Fruit fly (Drosophila melanogaster) whole organism, embryonic: ENCODE data around the gene CG15296.

Source experiments
- Aef1 ChIP-seq: fragments of 200-800 bp; sonication (Bioruptor generic); IDR thresholded peaks from 3 replicates; pipeline ENCODE4 v1.3.6; 2022; ENCODE audit warnings: missing biosample characterization, missing genetic modification characterization
- Antp ChIP-seq: fragments of 200-800 bp; sonication (Bioruptor generic); optimal IDR thresholded peaks from 3 replicates; lab custom pipeline; 2016; ENCODE audit warnings: missing biosample characterization, missing genetic modification characterization
- B-H1 ChIP-seq: fragments of 200-800 bp; sonication (Bioruptor generic); IDR thresholded peaks from 3 replicates; pipeline ENCODE4 v1.3.6; 2022; ENCODE audit warnings: missing biosample characterization, missing genetic modification characterization
- BEAF-32 ChIP-seq: fragments of 200-800 bp; sonication (Bioruptor generic); optimal IDR thresholded peaks from 3 replicates; lab custom pipeline; 2017; ENCODE audit warnings: missing biosample characterization, missing genetic modification characterization, mild to moderate bottlenecking, moderate library complexity, missing genetic modification reagents
- Blimp-1 ChIP-seq: fragments of 200-800 bp; sonication (Bioruptor generic); optimal IDR thresholded peaks from 3 replicates; lab custom pipeline; 2018; ENCODE audit warnings: missing biosample characterization, missing genetic modification characterization, mild to moderate bottlenecking, moderate library complexity, missing genetic modification reagents
- CG11504 ChIP-seq: fragments of 200-800 bp; sonication (Bioruptor generic); optimal IDR thresholded peaks from 3 replicates; lab custom pipeline; 2019; ENCODE audit warnings: missing biosample characterization, mild to moderate bottlenecking, missing genetic modification characterization, moderate library complexity
- CG12391 ChIP-seq: fragments of 200-800 bp; sonication (Bioruptor generic); optimal IDR thresholded peaks from 3 replicates; lab custom pipeline; 2018; ENCODE audit warnings: missing biosample characterization, mild to moderate bottlenecking, missing genetic modification characterization, moderate library complexity
- CG12769 ChIP-seq: fragments of 200-800 bp; sonication (Bioruptor generic); optimal IDR thresholded peaks from 2 replicates; lab custom pipeline; 2019; ENCODE audit warnings: missing biosample characterization, mild to moderate bottlenecking, missing genetic modification characterization, moderate library complexity
- CG13424 ChIP-seq: fragments of 200-800 bp; sonication (Bioruptor generic); optimal IDR thresholded peaks from 2 replicates; lab custom pipeline; 2019; ENCODE audit warnings: missing biosample characterization, mild to moderate bottlenecking, missing genetic modification characterization, moderate library complexity
- CG14014 ChIP-seq: fragments of 200-800 bp; sonication (Bioruptor generic); IDR thresholded peaks from 2 replicates; pipeline ENCODE4 v1.3.6; 2022; ENCODE audit warnings: missing biosample characterization, missing genetic modification characterization
- CG14441 ChIP-seq: fragments of 200-800 bp; sonication (Bioruptor generic); IDR thresholded peaks from 2 replicates; pipeline ENCODE4 v1.3.6; 2022; ENCODE audit warnings: missing biosample characterization, missing genetic modification characterization
- CG14667 ChIP-seq: fragments of 200-800 bp; sonication (Bioruptor generic); IDR thresholded peaks from 2 replicates; pipeline ENCODE4 v1.3.6; 2022; ENCODE audit warnings: missing biosample characterization, missing genetic modification characterization
- CG15601 ChIP-seq: fragments of 200-800 bp; sonication (Bioruptor generic); optimal IDR thresholded peaks from 3 replicates; lab custom pipeline; 2019; ENCODE audit warnings: missing biosample characterization, mild to moderate bottlenecking, missing genetic modification characterization, moderate library complexity
- CG17186 ChIP-seq: fragments of 200-800 bp; sonication (Bioruptor generic); optimal IDR thresholded peaks from 3 replicates; lab custom pipeline; 2017; ENCODE audit warnings: missing biosample characterization, missing genetic modification reagents, missing genetic modification characterization
- CG2116 ChIP-seq: fragments of 200-800 bp; sonication (Bioruptor generic); optimal IDR thresholded peaks from 3 replicates; lab custom pipeline; 2018; ENCODE audit warnings: missing biosample characterization, mild to moderate bottlenecking, missing genetic modification characterization
- CG32767 ChIP-seq: fragments of 200-800 bp; sonication (Bioruptor generic); IDR thresholded peaks from 2 replicates; pipeline ENCODE4 v1.3.6; 2022; ENCODE audit warnings: missing biosample characterization, missing genetic modification characterization
- CG33557 ChIP-seq: fragments of 200-800 bp; sonication (Bioruptor generic); optimal IDR thresholded peaks from 2 replicates; lab custom pipeline; 2019; ENCODE audit warnings: missing biosample characterization, mild to moderate bottlenecking, missing genetic modification characterization, moderate library complexity
- CG34422 ChIP-seq: fragments of 200-800 bp; sonication (Bioruptor generic); IDR thresholded peaks from 3 replicates; pipeline ENCODE4 v1.3.6; 2022; ENCODE audit warnings: missing biosample characterization, missing genetic modification characterization
- CG42726 ChIP-seq: fragments of 200-800 bp; sonication (Bioruptor generic); IDR thresholded peaks from 2 replicates; pipeline ENCODE4 v1.3.6; 2022; ENCODE audit warnings: missing biosample characterization, missing genetic modification characterization; ENCODE audit not compliant: partially characterized antibody
- CG5245 ChIP-seq: fragments of 200-800 bp; sonication (Bioruptor generic); optimal IDR thresholded peaks from 3 replicates; lab custom pipeline; 2016; ENCODE audit warnings: missing biosample characterization, missing genetic modification characterization
- CG6254 ChIP-seq: fragments of 200-800 bp; sonication (Bioruptor generic); optimal IDR thresholded peaks from 3 replicates; lab custom pipeline; 2017; ENCODE audit warnings: mild to moderate bottlenecking, missing biosample characterization, missing genetic modification reagents, missing genetic modification characterization
- CG9437 ChIP-seq: fragments of 200-800 bp; sonication (Bioruptor generic); optimal IDR thresholded peaks from 2 replicates; lab custom pipeline; 2018; ENCODE audit warnings: missing biosample characterization, mild to moderate bottlenecking, missing genetic modification characterization
- CHES-1-like ChIP-seq: fragments of 200-800 bp; sonication (Bioruptor generic); optimal IDR thresholded peaks from 2 replicates; lab custom pipeline; 2016; ENCODE audit warnings: missing biosample characterization, missing genetic modification characterization
- CrebB ChIP-seq: fragments of 200-800 bp; sonication (Bioruptor generic); optimal IDR thresholded peaks from 3 replicates; lab custom pipeline; 2018; ENCODE audit warnings: missing biosample characterization, mild to moderate bottlenecking, missing genetic modification characterization
- D ChIP-seq, 2 experiments: fragments of 200-800 bp in 1 of 2; fragments of >200 bp in 1 of 2; sonication (Bioruptor generic) in 1 of 2; optimal IDR thresholded peaks; 2 replicates in 1 of 2; 3 replicates in 1 of 2; lab custom pipeline; 2017; ENCODE audit warnings: mild to moderate bottlenecking in 1 of 2, missing biosample characterization in 1 of 2, missing genetic modification characterization in 1 of 2, missing genetic modification reagents in 1 of 2
- Opbp ChIP-seq: fragments of 200-800 bp; sonication (Bioruptor generic); IDR thresholded peaks from 3 replicates; pipeline ENCODE4 v1.3.6; 2022; ENCODE audit warnings: missing biosample characterization, missing genetic modification characterization; ENCODE audit not compliant: partially characterized antibody
- Xrp1 ChIP-seq: fragments of 200-800 bp; sonication (Bioruptor generic); IDR thresholded peaks from 2 replicates; pipeline ENCODE4 v1.3.6; 2022; ENCODE audit warnings: missing biosample characterization, missing genetic modification characterization
- abd-A ChIP-seq: fragments of 200-800 bp; sonication (Bioruptor generic); optimal IDR thresholded peaks from 3 replicates; lab custom pipeline; 2019; ENCODE audit warnings: missing biosample characterization, mild to moderate bottlenecking, missing genetic modification characterization, moderate library complexity
- ci ChIP-seq: fragments of 200-800 bp; sonication (Bioruptor generic); IDR thresholded peaks from 3 replicates; pipeline ENCODE4 v1.3.6; 2022; ENCODE audit warnings: missing biosample characterization, missing genetic modification characterization
- cwo ChIP-seq: fragments of 200-800 bp; sonication (Bioruptor generic); optimal IDR thresholded peaks from 3 replicates; lab custom pipeline; 2017; ENCODE audit warnings: missing biosample characterization, missing genetic modification characterization, mild to moderate bottlenecking, moderate library complexity, missing genetic modification reagents
- exex ChIP-seq: fragments of 200-800 bp; sonication (Bioruptor generic); optimal IDR thresholded peaks from 4 replicates; lab custom pipeline; 2018; ENCODE audit warnings: missing biosample characterization, mild to moderate bottlenecking, missing genetic modification characterization, moderate library complexity
- eyg ChIP-seq: fragments of 200-800 bp; sonication (Bioruptor generic); optimal IDR thresholded peaks from 3 replicates; lab custom pipeline; 2016; ENCODE audit warnings: missing biosample characterization, missing genetic modification characterization
- gcm ChIP-seq: fragments of 200-800 bp; sonication (Bioruptor generic); optimal IDR thresholded peaks from 2 replicates; lab custom pipeline; 2019; ENCODE audit warnings: missing biosample characterization, mild to moderate bottlenecking, missing genetic modification characterization, moderate library complexity
- kah ChIP-seq: fragments of 200-800 bp; sonication (Bioruptor generic); optimal IDR thresholded peaks from 2 replicates; lab custom pipeline; 2018; ENCODE audit warnings: missing biosample characterization, mild to moderate bottlenecking, missing genetic modification characterization
- kni ChIP-seq: fragments of 200-800 bp; sonication (Bioruptor generic); optimal IDR thresholded peaks from 3 replicates; lab custom pipeline; 2017; ENCODE audit warnings: mild to moderate bottlenecking, missing biosample characterization, missing genetic modification reagents, missing genetic modification characterization
- lbe ChIP-seq: fragments of 200-800 bp; sonication (Bioruptor generic); optimal IDR thresholded peaks from 2 replicates; lab custom pipeline; 2016; ENCODE audit warnings: missing biosample characterization, mild to moderate bottlenecking, missing genetic modification characterization
- nom ChIP-seq: fragments of 200-800 bp; sonication (Bioruptor generic); optimal IDR thresholded peaks from 2 replicates; lab custom pipeline; 2017; ENCODE audit warnings: missing biosample characterization, missing genetic modification characterization, mild to moderate bottlenecking, moderate library complexity, missing genetic modification reagents
- org-1 ChIP-seq: fragments of 200-800 bp; sonication (Bioruptor generic); optimal IDR thresholded peaks from 2 replicates; lab custom pipeline; 2017; ENCODE audit warnings: missing biosample characterization, missing genetic modification characterization
- otp ChIP-seq: fragments of 200-800 bp; sonication (Bioruptor generic); IDR thresholded peaks from 3 replicates; pipeline ENCODE4, ENCODE4 v1.3.6; 2022; ENCODE audit warnings: missing biosample characterization, missing genetic modification characterization
- prd ChIP-seq, 3 experiments: fragments of >200 bp in 2 of 3; fragments of 200-800 bp in 1 of 3; sonication (Bioruptor generic) in 1 of 3; optimal IDR thresholded peaks in 2 of 3; IDR thresholded peaks in 1 of 3; 2 replicates in 2 of 3; 3 replicates in 1 of 3; pipeline versions ENCODE4 v1.3.6 to Lab custom; 2017 to 2022; ENCODE audit warnings: missing biosample characterization in 1 of 3, missing genetic modification characterization in 1 of 3
- pzg ChIP-seq: fragments of 200-800 bp; sonication (Bioruptor generic); optimal IDR thresholded peaks from 3 replicates; lab custom pipeline; 2018; ENCODE audit warnings: missing biosample characterization, mild to moderate bottlenecking, missing genetic modification characterization, moderate library complexity
- sd ChIP-seq: fragments of 200-800 bp; sonication (Bioruptor generic); optimal IDR thresholded peaks from 3 replicates; lab custom pipeline; 2018; ENCODE audit warnings: missing biosample characterization, mild to moderate bottlenecking, missing genetic modification characterization, moderate library complexity
- sens ChIP-seq: fragments of 200-800 bp; sonication (Bioruptor generic); peaks from one replicate; lab custom pipeline; 2016; ENCODE audit warnings: missing biosample characterization, missing genetic modification characterization
- sug ChIP-seq: fragments of 200-800 bp; optimal IDR thresholded peaks from 2 replicates; lab custom pipeline; 2019; ENCODE audit warnings: missing biosample characterization, mild to moderate bottlenecking, missing genetic modification characterization, moderate library complexity
- tll ChIP-seq, 2 experiments: fragments of 200-800 bp in 1 of 2; fragments of >200 bp in 1 of 2; sonication (Bioruptor generic) in 1 of 2; optimal IDR thresholded peaks; 2 replicates each; lab custom pipeline; 2017 to 2019; ENCODE audit warnings: missing biosample characterization in 2 of 2, missing genetic modification characterization in 2 of 2, mild to moderate bottlenecking in 1 of 2, moderate library complexity in 1 of 2
- yki ChIP-seq: fragments of >200 bp; optimal IDR thresholded peaks from 3 replicates; lab custom pipeline; 2018

The CG15296 gene

dm6 chrX:10549050-10549449 lies 17.3 kb downstream of the CG15296 start (continued):
- TF ChIP-seq sens (peak; percentile 66), abd-A (tag; lab: Kevin White, UChicago) (no peak), CG14667 (GFP tag; lab: Robert Waterston, UW) (no peak)

DNA sequence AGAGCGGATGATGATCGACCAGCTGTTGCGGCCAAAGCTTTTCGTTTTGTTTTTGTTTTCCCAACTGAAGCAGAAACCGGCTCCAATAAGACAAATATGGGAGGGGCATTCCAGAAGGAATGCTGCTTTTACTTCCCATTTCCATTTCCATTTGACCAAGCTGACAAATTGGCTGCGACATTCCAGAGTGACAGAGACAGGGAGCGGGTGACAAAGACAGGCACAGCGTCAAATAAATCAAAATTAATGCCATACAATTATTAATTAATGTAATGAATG lies 18.6 kb downstream of the CG15296 start:
- no peak for TF ChIP-seq Xrp1 (GFP tag; lab: Robert Waterston, UW)
- TF ChIP-seq CG12769 (tag; lab: Kevin White, UChicago) = peak; percentile 21
- TF ChIP-seq eyg = no peak
- no peak for TF ChIP-seq exex
- no peak for TF ChIP-seq D (optimal IDR thresholded peaks at IDR 0.05; lab: Kevin White, UChicago)
- TF ChIP-seq D (GFP tag; optimal IDR thresholded peaks at IDR 0.05; lab: Kevin White, UChicago) = no peak
- TF ChIP-seq B-H1 = no peak
- TF ChIP-seq Blimp-1 (GFP tag; lab: Kevin White, UChicago) = no peak
- TF ChIP-seq ci (GFP tag; lab: Robert Waterston, UW) = no peak
- TF ChIP-seq CG6254 (GFP tag; lab: Kevin White, UChicago) = no peak
- TF ChIP-seq sd (tag; lab: Kevin White, UChicago) = peak; percentile 93
- no peak for TF ChIP-seq CG9437 (GFP tag; lab: Kevin White, UChicago)
- no peak for TF ChIP-seq kah (GFP tag; lab: Kevin White, UChicago)
- TF ChIP-seq CG42726 = no peak
- no peak for TF ChIP-seq org-1 (GFP tag; lab: Kevin White, UChicago)
- TF ChIP-seq gcm (GFP tag; lab: Kevin White, UChicago) = no peak
- no peak for TF ChIP-seq CG13424
- TF ChIP-seq lbe (GFP tag; lab: Kevin White, UChicago) = no peak

- TF ChIP-seq tll (GFP tag; optimal IDR thresholded peaks at IDR 0.05; lab: Kevin White, UChicago) (no peak), CG2116 (GFP tag; lab: Kevin White, UChicago) (peak; percentile 54), CG12391 (tag; lab: Kevin White, UChicago) (peak; percentile 91), kni (no peak), nom (GFP tag; lab: Kevin White, UChicago) (peak; percentile 53), CG11504 (tag; lab: Kevin White, UChicago) (peak; percentile 94), CG14014 (peak; percentile 86), Antp (GFP tag; lab: Kevin White, UChicago) (peak; percentile 88), pzg (GFP tag; lab: Kevin White, UChicago) (no peak), CG34422 (GFP tag; lab: Robert Waterston, UW) (peak; percentile 90), otp (GFP tag; lab: Robert Waterston, UW) (peak; percentile 89), BEAF-32 (GFP tag; lab: Kevin White, UChicago) (peak; percentile 4), CG5245 (GFP tag; lab: Kevin White, UChicago) (peak; percentile 78), CG33557 (GFP tag; lab: Kevin White, UChicago) (peak; percentile 70), CG14441 (GFP tag; lab: Robert Waterston, UW) (peak; percentile 92), prd (optimal IDR thresholded peaks at IDR 0.05; lab: Kevin White, UChicago) (no peak), prd (GFP tag; IDR thresholded peaks at IDR 0.05; lab: Robert Waterston, UW) (peak; percentile 93), Opbp (no peak), CG15601 (peak; percentile 88), CHES-1-like (GFP tag; lab: Kevin White, UChicago) (peak; percentile 78), CG32767 (GFP tag; lab: Robert Waterston, UW) (peak; percentile 86), CG17186 (GFP tag; lab: Kevin White, UChicago) (peak; percentile 68), cwo (GFP tag; lab: Kevin White, UChicago) (peak; percentile 78), Aef1 (GFP tag; lab: Robert Waterston, UW) (peak; percentile 89), sug (tag; lab: Kevin White, UChicago) (peak; percentile 67), CrebB (peak; percentile 62), yki (lab: Kevin White, UChicago) (no peak)
Observed at dm6 chrX:10547070-10547856, 19.1 kb downstream of the CG15296 start.
